Worm (Caenorhabditis elegans) whole organism, early embryonic: ENCODE results near the gene clc-1.

Experiments
- B0310.2 ChIP-seq: sonication (generic microtip); optimal IDR thresholded peaks from 2 replicates; lab custom pipeline; 2016; ENCODE audit warnings: mild to moderate bottlenecking, missing genetic modification characterization, missing compliant biosample characterization
- F13C5.2 ChIP-seq: sonication (generic microtip); optimal IDR thresholded peaks from 2 replicates; lab custom pipeline; 2017; ENCODE audit warnings: mild to moderate bottlenecking, missing genetic modification characterization, inconsistent platforms, missing compliant biosample characterization
- aly-1 ChIP-seq: sonication (generic microtip); optimal IDR thresholded peaks from 2 replicates; lab custom pipeline; 2016; ENCODE audit warnings: missing genetic modification characterization, missing compliant biosample characterization
- ama-1 ChIP-seq: fragments of 150-350 bp; optimal IDR thresholded peaks from 2 replicates; lab custom pipeline; 2014
- ceh-13 ChIP-seq: fragments of 200-800 bp; sonication (Bioruptor generic); optimal IDR thresholded peaks from 2 replicates; lab custom pipeline; 2018; ENCODE audit warnings: mild to moderate bottlenecking, missing genetic modification characterization, missing compliant biosample characterization
- ceh-36 ChIP-seq: sonication (generic microtip); optimal IDR thresholded peaks from 2 replicates; lab custom pipeline; 2016; ENCODE audit warnings: missing genetic modification characterization, inconsistent platforms, missing compliant biosample characterization
- ets-7 ChIP-seq: sonication (generic microtip); optimal IDR thresholded peaks from 2 replicates; lab custom pipeline; 2016; ENCODE audit warnings: missing genotype, missing genetic modification characterization, missing compliant biosample characterization
- flt-1 ChIP-seq: fragments of 200-800 bp; sonication (Bioruptor generic); IDR thresholded peaks from 2 replicates; pipeline ENCODE4 v1.3.6; 2022; ENCODE audit warnings: missing genetic modification characterization, missing compliant biosample characterization
- hmbx-1 ChIP-seq: sonication (generic microtip); optimal IDR thresholded peaks from 2 replicates; lab custom pipeline; 2016; ENCODE audit warnings: mild to moderate bottlenecking, missing genetic modification characterization, missing compliant biosample characterization
- hnd-1 ChIP-seq: sonication (generic microtip); optimal IDR thresholded peaks from 2 replicates; lab custom pipeline; 2016; ENCODE audit warnings: missing genetic modification characterization, missing compliant biosample characterization
- pes-1 ChIP-seq: fragments of 200-800 bp; sonication (Bioruptor generic); IDR thresholded peaks from 2 replicates; pipeline ENCODE4 v1.3.6; 2022; ENCODE audit warnings: missing genetic modification reagents, missing genetic modification characterization, missing compliant biosample characterization
- sea-1 ChIP-seq: fragments of 200-800 bp; sonication (Bioruptor generic); conservative IDR thresholded peaks from 2 replicates; pipeline ENCODE4 v1.3.6; 2022; ENCODE audit warnings: missing genetic modification characterization, missing compliant biosample characterization
- tbx-37 ChIP-seq: fragments of 200-800 bp; sonication (Bioruptor generic); conservative IDR thresholded peaks from 2 replicates; pipeline ENCODE4 v1.3.6; 2022; ENCODE audit warnings: missing genetic modification reagents, missing genetic modification characterization, missing compliant biosample characterization
- tra-4 ChIP-seq: sonication (generic microtip); optimal IDR thresholded peaks from 2 replicates; lab custom pipeline; 2017; ENCODE audit warnings: missing genetic modification characterization, missing compliant biosample characterization

DNA sequence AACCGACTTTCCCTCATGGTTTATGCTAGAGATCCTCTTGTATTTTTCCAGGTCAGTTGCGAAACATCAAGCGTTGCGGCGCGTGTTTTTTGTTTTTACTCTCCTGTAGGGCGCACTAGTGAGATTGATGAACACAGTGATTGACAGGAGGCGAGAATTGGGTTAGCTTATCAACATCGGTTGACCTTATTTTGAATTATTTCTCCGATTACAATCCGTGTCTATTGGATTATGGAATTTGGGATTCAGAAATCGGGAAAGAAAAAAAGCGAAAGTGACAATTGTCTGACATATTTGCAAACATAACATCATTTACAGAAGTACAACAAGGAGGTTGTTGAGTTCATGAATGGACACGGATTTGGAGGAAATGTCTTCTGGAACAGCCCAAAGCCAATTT, 13.7 kb downstream of the clc-1 start:
- TF ChIP-seq ceh-13 (GFP tag; lab: Kevin White, UChicago), result no peak
- no peak for TF ChIP-seq B0310.2 (tag; lab: Kevin White, UChicago)
- TF ChIP-seq ama-1, result no peak
- no peak for TF ChIP-seq sea-1 (GFP tag; lab: Robert Waterston, UW)
- TF ChIP-seq aly-1 (tag; lab: Kevin White, UChicago), result no peak
- TF ChIP-seq hmbx-1, result no peak
- TF ChIP-seq ceh-36 (tag; lab: Kevin White, UChicago), result no peak
- no peak for TF ChIP-seq pes-1
- TF ChIP-seq flt-1 (GFP tag; lab: Robert Waterston, UW), result no peak
- no peak for TF ChIP-seq hnd-1 (tag; lab: Kevin White, UChicago)
- TF ChIP-seq F13C5.2, result no peak
- no peak for TF ChIP-seq tra-4 (tag; lab: Kevin White, UChicago)
- TF ChIP-seq tbx-37 (GFP tag; lab: Robert Waterston, UW), result no peak
- no peak for TF ChIP-seq ets-7
